Fruit fly (Drosophila melanogaster) whole organism, larva: ENCODE measurements around the gene CG42399.

Experiments
- noc ChIP-seq: fragments of 200-800 bp; sonication (Bioruptor generic); optimal IDR thresholded peaks from 3 replicates; lab custom pipeline; 2019; ENCODE audit warnings: missing biosample characterization, mild to moderate bottlenecking, missing genetic modification characterization, moderate library complexity

The CG42399 gene

DNA sequence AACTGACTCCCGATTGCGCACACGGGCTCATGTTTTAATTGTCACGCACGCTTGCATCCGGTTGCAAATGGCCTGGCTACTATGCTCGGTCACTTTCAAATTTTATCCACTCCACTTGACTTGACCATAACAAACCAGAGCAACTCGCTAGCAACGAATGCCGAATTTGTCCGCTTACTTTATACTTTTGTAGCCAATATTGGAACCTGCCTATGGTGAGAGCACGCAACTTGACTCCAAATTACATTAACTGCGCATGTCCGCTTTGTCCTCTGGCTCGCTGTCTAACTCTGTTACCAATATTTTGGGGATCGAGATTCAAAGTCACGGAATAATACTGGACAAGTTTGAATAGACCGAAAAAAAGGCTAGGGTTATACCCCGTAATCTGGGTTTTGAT lies at the start of gene CG42399:
CG42399 (minus strand) TSS at position 159 of the 400 bp plus-strand sequence.
- no peak for TF ChIP-seq noc

dm6 chr2L:195668-196067 lies 42.6 kb upstream of the CG42399 start:
- no peak for TF ChIP-seq noc

DNA sequence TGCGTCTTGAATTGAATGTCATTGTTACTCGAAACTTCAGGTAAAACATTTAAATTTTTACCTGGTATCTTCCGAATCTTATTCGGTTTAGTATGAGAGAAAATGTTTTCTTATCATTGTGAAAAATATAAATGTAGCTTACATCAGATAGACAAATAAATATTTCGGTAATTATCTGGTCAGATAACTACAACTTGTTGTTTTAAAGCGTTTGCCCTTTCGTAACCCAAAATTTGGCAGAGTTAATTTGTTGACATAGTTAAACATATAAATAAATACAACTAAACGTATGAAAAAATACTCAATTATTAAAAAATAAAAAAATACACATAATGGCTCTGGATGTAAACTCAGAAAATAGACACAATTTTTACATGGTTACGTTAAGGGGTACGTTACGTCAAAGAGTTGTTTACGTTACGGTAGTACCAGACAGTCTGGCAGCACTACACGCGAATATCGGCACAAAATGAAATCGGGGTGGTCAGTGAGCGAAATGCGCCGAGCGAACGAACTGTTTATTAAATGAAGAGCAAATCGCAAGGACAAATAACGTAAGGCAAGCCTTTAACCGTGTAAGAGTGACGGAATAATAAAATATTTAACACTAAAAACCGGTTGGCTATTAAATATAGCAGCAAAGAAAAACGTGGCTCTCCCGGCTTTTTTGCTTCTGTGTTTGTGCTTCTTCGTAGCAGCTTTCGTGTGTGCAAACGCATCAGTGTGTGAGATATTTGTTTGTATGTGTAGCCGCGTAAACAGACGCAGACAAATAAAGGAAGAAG lies 29.5 kb upstream of the CG42399 start:
- no peak for TF ChIP-seq noc

dm6 chr2L:181020-181419 lies 27.9 kb upstream of the CG42399 start:
- TF ChIP-seq noc: no peak

DNA sequence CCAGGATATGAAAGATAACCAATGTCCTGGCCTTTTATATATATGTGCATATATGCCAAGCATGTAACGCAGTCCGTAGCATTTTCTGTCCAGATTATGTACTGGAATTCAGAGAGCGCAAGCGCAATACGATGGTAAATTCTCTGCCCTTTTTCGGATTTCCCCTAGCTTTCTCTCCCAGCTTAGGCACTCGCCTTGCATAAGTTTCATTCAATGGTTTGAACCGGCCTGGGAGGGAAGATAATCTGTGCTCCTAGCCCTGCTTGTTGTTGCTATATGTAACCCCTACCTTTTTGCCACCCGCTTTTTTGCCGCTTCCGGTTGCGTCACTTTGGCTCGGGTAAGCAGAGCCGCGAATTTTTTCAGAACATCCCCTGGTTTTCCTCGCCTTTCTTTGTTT lies 26.0 kb upstream of the CG42399 start:
- no peak for TF ChIP-seq noc

DNA sequence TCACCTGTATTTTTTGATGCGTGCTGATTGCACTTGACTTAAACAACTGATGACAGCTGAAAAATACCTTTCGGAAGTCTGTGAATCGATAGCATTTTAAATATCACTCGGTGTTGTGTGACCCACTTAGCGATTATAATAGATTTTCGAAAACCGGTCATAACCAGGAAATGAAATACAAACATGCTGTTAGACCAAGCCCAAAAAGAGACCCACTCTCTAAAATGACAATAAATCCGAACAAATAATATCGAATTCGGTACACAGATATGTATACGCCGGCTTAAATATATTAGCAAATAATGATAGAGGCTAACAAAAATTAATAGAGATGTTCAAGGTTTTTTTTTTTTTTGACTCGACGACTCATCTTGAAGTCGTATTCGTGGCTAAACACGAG lies 22.6 kb upstream of the CG42399 start:
- no peak for TF ChIP-seq noc

- no peak for TF ChIP-seq noc
Measured at dm6 chr2L:171499-172250, 18.6 kb upstream of the CG42399 start.

dm6 chr2L:170383-170782 lies 17.3 kb upstream of the CG42399 start:
- TF ChIP-seq noc: peak; percentile 27

DNA sequence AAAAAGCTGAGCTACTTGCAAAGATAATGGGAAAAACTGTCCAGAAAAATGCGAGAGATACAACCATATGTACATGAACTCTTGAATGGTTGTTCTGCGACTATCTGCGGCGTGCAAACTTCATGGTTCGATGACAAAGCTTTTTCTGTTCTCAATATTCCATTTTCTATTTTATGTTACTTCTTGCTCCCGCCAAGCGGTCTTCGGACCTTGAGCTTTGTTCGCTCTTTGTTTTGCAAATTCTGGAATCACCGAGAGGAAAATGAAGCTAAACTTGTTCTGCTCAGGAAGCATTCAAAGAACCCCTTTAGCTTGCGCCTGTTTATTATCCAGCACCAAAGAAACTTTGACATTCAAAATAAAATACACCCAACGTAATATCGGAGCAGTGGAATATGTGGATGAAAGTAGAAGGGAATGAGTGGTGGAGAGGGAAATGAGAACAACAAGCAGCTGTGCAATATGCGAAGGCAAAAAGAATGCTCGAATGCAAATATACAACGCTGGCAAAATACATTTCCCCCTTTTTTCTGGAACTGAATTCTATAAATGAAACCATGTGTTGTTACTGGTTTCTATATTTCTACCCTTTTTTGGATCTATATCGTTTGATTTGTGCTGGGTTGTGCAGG lies 15.3 kb upstream of the CG42399 start:
- no peak for TF ChIP-seq noc

- TF ChIP-seq noc: peak; percentile 93
Measured at dm6 chr2L:166115-167069, 13.3 kb upstream of the CG42399 start.

DNA sequence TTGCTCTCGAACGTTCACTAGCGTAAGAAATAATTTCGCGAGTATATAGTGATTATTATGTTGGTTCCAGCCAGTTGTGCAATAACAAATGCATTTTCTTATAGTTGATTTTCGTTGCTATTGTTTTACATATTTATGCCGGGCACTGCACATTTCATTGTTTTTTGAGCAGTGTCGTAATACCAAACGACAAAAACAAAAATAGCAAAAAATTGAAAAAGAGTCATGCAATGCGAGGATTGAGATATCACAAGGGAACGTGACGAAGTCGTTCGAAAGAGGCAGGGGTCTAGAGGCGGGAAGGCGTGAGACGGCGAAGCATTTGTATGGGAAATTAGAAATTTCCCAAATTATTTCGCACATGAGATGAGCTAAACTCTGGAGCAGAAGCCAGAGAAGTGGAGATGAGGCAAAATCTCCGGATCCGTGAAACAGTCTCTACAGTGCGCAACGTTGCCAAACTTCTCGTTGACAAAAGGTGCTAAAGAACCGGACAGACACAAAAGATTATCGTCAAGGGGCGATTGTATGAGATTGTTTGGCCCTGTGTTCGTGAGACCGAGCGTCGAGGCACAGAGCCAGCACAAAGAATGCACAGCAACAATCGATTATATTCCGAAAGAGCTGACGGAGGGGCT lies 12.3 kb upstream of the CG42399 start:
- no peak for TF ChIP-seq noc

- peak; percentile 12 for TF ChIP-seq noc
Measured at dm6 chr2L:163229-163628, 10.1 kb upstream of the CG42399 start.

DNA sequence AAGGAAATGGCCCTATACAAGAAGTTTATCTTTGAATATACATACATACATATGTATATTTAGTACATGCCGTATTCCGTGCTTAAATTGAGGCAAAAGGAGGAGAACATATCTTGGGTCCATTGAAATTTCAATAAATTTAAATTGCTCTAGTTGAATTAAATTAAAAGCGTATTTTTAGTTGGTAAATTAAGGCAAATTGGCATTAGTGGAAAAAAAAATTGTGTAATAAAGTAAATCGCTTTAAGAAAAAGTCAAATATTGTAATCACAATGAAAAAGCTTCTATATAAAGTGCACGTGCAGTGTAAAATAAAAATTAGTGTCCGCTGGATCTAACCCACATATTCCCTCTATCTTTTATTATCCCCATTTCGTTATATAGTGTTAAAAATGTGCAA lies 9.1 kb upstream of the CG42399 start:
- TF ChIP-seq noc: no peak

dm6 chr2L:161453-162175 lies 8.5 kb upstream of the CG42399 start:
- peak; percentile 39 for TF ChIP-seq noc
